Worm (Caenorhabditis elegans) whole organism, late embryonic: ENCODE data around the gene W04B5.8.
"Not testable (repeated sequence)": the region's sequence is repeated elsewhere in the genome, so short reads cannot be mapped to it uniquely, and the experiment has no call there.

Source experiments
- ama-1 ChIP-seq: fragments of 150-350 bp; optimal IDR thresholded peaks from 2 replicates; lab custom pipeline; 2014
- ceh-18 ChIP-seq: sonication (generic microtip); optimal IDR thresholded peaks from 2 replicates; lab custom pipeline; 2016; ENCODE audit warnings: missing genetic modification characterization, missing compliant biosample characterization
- ceh-48 ChIP-seq: sonication (generic microtip); optimal IDR thresholded peaks from 2 replicates; lab custom pipeline; 2016; ENCODE audit warnings: missing genetic modification characterization, inconsistent platforms, missing compliant biosample characterization
- ceh-9 ChIP-seq: sonication (generic microtip); optimal IDR thresholded peaks from 2 replicates; lab custom pipeline; 2016; ENCODE audit warnings: mild to moderate bottlenecking, missing genetic modification characterization, inconsistent platforms, missing compliant biosample characterization
- elt-2 ChIP-seq: sonication (generic microtip); optimal IDR thresholded peaks from 2 replicates; lab custom pipeline; 2016; ENCODE audit warnings: missing genetic modification reagents, missing genetic modification characterization, missing compliant biosample characterization
- fkh-6 ChIP-seq: sonication (generic microtip); optimal IDR thresholded peaks from 2 replicates; lab custom pipeline; 2016; ENCODE audit warnings: missing genetic modification characterization, missing compliant biosample characterization
- mec-3 ChIP-seq: sonication (generic microtip); optimal IDR thresholded peaks from 2 replicates; lab custom pipeline; 2016; ENCODE audit warnings: borderline replicate concordance, missing genetic modification characterization, missing compliant biosample characterization
- tbx-2 ChIP-seq: sonication (generic microtip); optimal IDR thresholded peaks from 2 replicates; lab custom pipeline; 2016; ENCODE audit warnings: missing genetic modification characterization, missing compliant biosample characterization
- tbx-7 ChIP-seq: sonication (generic microtip); optimal IDR thresholded peaks from 2 replicates; lab custom pipeline; 2016; ENCODE audit warnings: missing genotype, missing genetic modification characterization, missing compliant biosample characterization
- unc-3 ChIP-seq, 2 experiments: fragments of 200-800 bp in 1 of 2; sonication (Bioruptor generic) in 1 of 2; sonication (generic microtip) in 1 of 2; conservative IDR thresholded peaks in 1 of 2; optimal IDR thresholded peaks in 1 of 2; 2 replicates each; pipeline versions ENCODE4 v1.3.6 to Lab custom; 2016 to 2022; ENCODE audit warnings: missing compliant biosample characterization in 2 of 2, missing genetic modification characterization in 2 of 2, missing genetic modification reagents in 1 of 2

DNA sequence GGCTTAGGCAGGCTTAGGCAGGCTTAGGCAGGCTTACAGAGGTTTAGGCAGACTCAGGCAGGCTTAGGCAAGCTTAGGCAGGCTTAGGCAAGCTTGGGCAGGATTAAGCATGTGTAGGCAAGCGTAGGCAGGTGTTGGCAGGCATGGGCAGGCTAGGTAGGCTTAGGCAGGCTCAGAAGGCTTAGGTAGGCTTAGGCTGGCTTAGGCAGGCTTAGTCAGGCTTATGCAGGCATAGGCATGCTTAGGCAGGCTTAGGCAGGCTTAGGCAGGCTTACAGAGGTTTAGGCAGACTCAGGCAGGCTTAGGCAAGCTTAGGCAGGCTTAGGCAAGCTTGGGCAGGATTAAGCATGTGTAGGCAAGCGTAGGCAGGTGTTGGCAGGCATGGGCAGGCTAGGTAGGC lies 29.3 kb downstream of the W04B5.8 start:
- not testable (repeated sequence) for TF ChIP-seq tbx-7; ama-1; ceh-48 (tag; lab: Kevin White, UChicago); fkh-6; ceh-9 (tag; lab: Kevin White, UChicago); elt-2 (tag; lab: Kevin White, UChicago); ceh-18 (tag; lab: Kevin White, UChicago); tbx-2 (tag; lab: Kevin White, UChicago); unc-3 (GFP tag; conservative IDR thresholded peaks at IDR 0.05; lab: Robert Waterston, UW); unc-3 (tag; optimal IDR thresholded peaks at IDR 0.05; lab: Kevin White, UChicago); mec-3
